Worm (Caenorhabditis elegans) whole organism, L2 larva: ENCODE measurements around the gene F10C1.9.
"Not testable (repeated sequence)": the region's sequence is repeated elsewhere in the genome, so short reads cannot be mapped to it uniquely, and the experiment has no call there.

Source experiments
- C34F6.9 ChIP-seq: fragments of 150-350 bp; optimal IDR thresholded peaks from 2 replicates; lab custom pipeline; 2014; ENCODE audit warnings: missing biosample characterization, missing genetic modification characterization
- F13H6.1 ChIP-seq: sonication (generic microtip); optimal IDR thresholded peaks from 2 replicates; lab custom pipeline; 2016; ENCODE audit warnings: missing genetic modification characterization, missing compliant biosample characterization
- Y55F3AM.14 ChIP-seq: fragments of 200-800 bp; sonication (Bioruptor generic); optimal IDR thresholded peaks from 2 replicates; lab custom pipeline; 2018; ENCODE audit warnings: mild to moderate bottlenecking, missing genetic modification characterization, missing compliant biosample characterization
- ZK546.5 ChIP-seq: sonication (generic microtip); optimal IDR thresholded peaks from 2 replicates; lab custom pipeline; 2017; ENCODE audit warnings: missing biosample characterization, missing genetic modification characterization
- aly-2 ChIP-seq: fragments of 150-350 bp; optimal IDR thresholded peaks from 2 replicates; lab custom pipeline; 2014; ENCODE audit warnings: missing biosample characterization, missing genetic modification characterization
- blmp-1 ChIP-seq: sonication (generic microtip); optimal IDR thresholded peaks from 2 replicates; lab custom pipeline; 2017; ENCODE audit warnings: missing genetic modification characterization, mild to moderate bottlenecking, missing compliant biosample characterization, antibody characterized with exemption, moderate library complexity; ENCODE audit not compliant: insufficient read depth
- ceh-16 ChIP-seq: fragments of 150-350 bp; optimal IDR thresholded peaks from 2 replicates; lab custom pipeline; 2014; ENCODE audit warnings: missing biosample characterization, missing genetic modification characterization
- crh-2 ChIP-seq: sonication (generic microtip); optimal IDR thresholded peaks from 2 replicates; lab custom pipeline; 2017; ENCODE audit warnings: missing biosample characterization, missing genetic modification characterization
- dmd-4 ChIP-seq: sonication (generic microtip); optimal IDR thresholded peaks from 2 replicates; lab custom pipeline; 2017; ENCODE audit warnings: missing biosample characterization, missing genetic modification characterization
- fos-1 ChIP-seq: fragments of 150-350 bp; optimal IDR thresholded peaks from 2 replicates; lab custom pipeline; 2014; ENCODE audit warnings: missing biosample characterization, missing genetic modification characterization
- gmeb-1 ChIP-seq: fragments of 150-350 bp; optimal IDR thresholded peaks from 2 replicates; lab custom pipeline; 2014; ENCODE audit warnings: missing biosample characterization, missing genetic modification characterization
- lin-11 ChIP-seq: fragments of 150-350 bp; sonication (generic microtip); optimal IDR thresholded peaks from 2 replicates; lab custom pipeline; 2014; ENCODE audit warnings: missing biosample characterization, missing genetic modification characterization, inconsistent platforms, mixed read lengths
- lin-39 ChIP-seq: fragments of 150-350 bp; optimal IDR thresholded peaks from 2 replicates; lab custom pipeline; 2014; ENCODE audit warnings: missing biosample characterization, missing genetic modification reagents, missing genetic modification characterization
- lsy-2 ChIP-seq, 2 experiments: fragments of 150-350 bp in 1 of 2; sonication (generic microtip) in 1 of 2; optimal IDR thresholded peaks; 2 replicates each; lab custom pipeline; 2014 to 2017; ENCODE audit warnings: missing biosample characterization in 2 of 2, missing genetic modification characterization in 2 of 2
- mab-5 ChIP-seq: fragments of 150-350 bp; optimal IDR thresholded peaks from 2 replicates; lab custom pipeline; 2014; ENCODE audit warnings: missing biosample characterization, missing genetic modification characterization
- mdl-1 ChIP-seq, 2 experiments: fragments of 150-350 bp in 1 of 2; sonication (generic microtip) in 1 of 2; optimal IDR thresholded peaks; 2 replicates each; lab custom pipeline; 2017; ENCODE audit warnings: missing biosample characterization in 2 of 2, missing genetic modification characterization in 2 of 2
- nhr-11 ChIP-seq: fragments of 150-350 bp; optimal IDR thresholded peaks from 2 replicates; lab custom pipeline; 2014; ENCODE audit warnings: missing biosample characterization, missing genetic modification characterization
- nhr-237 ChIP-seq: fragments of 150-350 bp; optimal IDR thresholded peaks from 2 replicates; lab custom pipeline; 2014; ENCODE audit warnings: missing biosample characterization, missing genetic modification characterization
- nhr-25 ChIP-seq: fragments of 150-350 bp; sonication (generic microtip); optimal IDR thresholded peaks from 3 replicates; lab custom pipeline; 2014; ENCODE audit warnings: missing biosample characterization, missing genetic modification characterization
- nhr-77 ChIP-seq: fragments of 150-350 bp; optimal IDR thresholded peaks from 2 replicates; lab custom pipeline; 2014; ENCODE audit warnings: missing biosample characterization, missing genetic modification characterization
- peb-1 ChIP-seq: fragments of 150-350 bp; optimal IDR thresholded peaks from 2 replicates; lab custom pipeline; 2014; ENCODE audit warnings: missing biosample characterization, missing genetic modification characterization
- sma-9 ChIP-seq, 2 experiments: fragments of 150-350 bp in 1 of 2; sonication (generic microtip) in 1 of 2; optimal IDR thresholded peaks; 2 replicates each; lab custom pipeline; 2014 to 2016; ENCODE audit warnings: missing genetic modification characterization in 2 of 2, mild to moderate bottlenecking in 1 of 2, missing biosample characterization in 1 of 2, missing compliant biosample characterization in 1 of 2, missing genetic modification reagents in 1 of 2, moderate library complexity in 1 of 2
- unc-62 ChIP-seq: fragments of 150-350 bp; optimal IDR thresholded peaks from 2 replicates; lab custom pipeline; 2014; ENCODE audit warnings: missing biosample characterization, missing genetic modification reagents, missing genetic modification characterization

Gene F10C1.9

DNA sequence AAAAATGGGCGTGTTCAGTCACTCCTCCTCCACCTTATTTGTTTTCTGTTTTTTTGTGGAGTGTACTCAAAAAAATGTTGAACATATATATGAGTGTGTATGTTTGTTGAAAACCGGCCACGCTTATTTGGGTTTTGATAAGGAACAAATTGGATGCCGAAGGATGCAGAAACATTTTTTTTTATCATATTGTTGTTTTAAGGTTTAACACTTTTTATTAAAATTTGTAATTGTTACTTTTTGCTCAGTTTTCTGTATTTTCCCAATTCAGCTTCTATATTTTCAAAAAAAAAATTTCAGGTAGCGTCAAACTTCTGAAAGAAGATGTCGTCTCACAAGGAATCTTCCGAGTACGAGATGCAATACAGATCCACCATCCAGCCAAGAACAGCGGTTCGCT is 20.2 kb upstream of the F10C1.9 start, which contains the start of gene ifb-1:
Gene ifb-1, plus strand, starts transcription at position 301 of the 400 bp plus-strand sequence.
- TF ChIP-seq lin-39 (tag; lab: Kevin White, UChicago), result no peak

DNA sequence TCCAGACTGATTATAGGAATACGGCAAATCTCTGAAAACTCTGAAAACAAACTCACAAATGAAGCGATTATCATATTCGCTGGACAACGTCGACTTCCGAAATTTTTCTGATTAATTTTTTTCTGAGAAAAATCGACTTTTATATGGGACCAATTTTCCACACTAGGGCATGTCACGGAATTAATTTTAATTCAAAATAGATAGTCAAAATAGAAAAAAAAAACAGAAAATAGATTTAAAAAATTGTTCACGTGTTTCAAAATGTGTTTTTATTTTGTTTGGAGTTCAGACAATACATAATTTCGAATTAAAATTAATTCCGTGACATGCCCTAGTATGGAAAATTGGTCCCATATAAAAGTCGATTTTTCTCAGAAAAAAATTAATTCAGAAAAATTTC is 12.6 kb upstream of the F10C1.9 start, which contains the start of the genes F10C1.3 and F10C1.23:
Gene F10C1.3, minus strand, starts transcription at position 101 of the 400 bp plus-strand sequence.
Gene F10C1.23, plus strand, starts transcription at position 385 of the 400 bp plus-strand sequence.
- not testable (repeated sequence) for TF ChIP-seq Y55F3AM.14 (GFP tag; lab: Kevin White, UChicago); unc-62 (GFP tag; lab: Kevin White, UChicago); nhr-25
- TF ChIP-seq, all 48 proteins: peak for 0; not testable (repeated sequence) for 48

DNA sequence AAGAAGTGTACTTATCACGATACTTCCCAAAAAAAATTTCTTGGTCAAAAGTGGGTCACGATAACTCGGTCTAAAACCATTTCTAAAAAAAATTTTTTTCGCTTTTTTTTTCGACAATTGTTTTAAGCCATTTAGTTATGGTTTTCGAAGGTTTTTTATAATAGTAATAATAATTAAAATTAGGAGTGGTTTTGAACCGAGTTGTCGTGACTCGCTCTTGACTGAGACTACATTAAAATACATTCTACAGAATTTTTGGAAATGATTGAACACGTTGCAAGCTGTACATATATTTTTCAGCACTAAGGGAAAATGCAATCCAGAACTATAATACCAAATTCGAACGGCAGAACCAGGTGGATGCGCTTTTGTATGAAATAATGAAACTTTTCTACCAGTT is 9.1 kb upstream of the F10C1.9 start, which contains the start of gene F10C1.8:
Gene F10C1.8, plus strand, starts transcription at position 301 of the 400 bp plus-strand sequence.
- TF ChIP-seq mdl-1 (tag; optimal IDR thresholded peaks at IDR 0.05; lab: Kevin White, UChicago) (no peak), nhr-77 (tag; lab: Kevin White, UChicago) (no peak), C34F6.9 (tag; lab: Kevin White, UChicago) (no peak), nhr-237 (no peak), mab-5 (tag; lab: Kevin White, UChicago) (no peak), fos-1 (tag; lab: Kevin White, UChicago) (no peak), lin-11 (no peak)

DNA sequence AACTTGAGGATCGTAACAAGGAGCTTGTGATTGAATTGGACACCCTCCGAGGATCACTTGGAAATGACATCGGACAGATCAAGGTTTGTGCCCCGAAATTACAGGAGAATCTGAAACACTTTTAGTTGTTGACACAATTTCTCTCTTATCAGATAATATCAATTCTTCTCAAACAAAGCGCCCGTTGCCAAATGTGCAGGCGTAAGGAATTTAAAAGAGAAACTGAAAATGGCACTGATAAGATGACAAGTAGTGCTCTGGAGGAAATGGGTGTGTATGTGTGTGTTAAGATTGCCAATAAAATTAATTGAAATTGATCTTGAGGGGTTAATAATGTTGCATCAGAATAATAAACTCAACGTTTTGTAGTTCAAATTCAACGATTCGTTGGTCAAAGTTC is 6.3 kb upstream of the F10C1.9 start:
- TF ChIP-seq lsy-2 (tag; optimal IDR thresholded peaks at IDR 0.05; lab: Kevin White, UChicago) (no peak), Y55F3AM.14 (GFP tag; lab: Kevin White, UChicago) (no peak), mdl-1 (tag; optimal IDR thresholded peaks at IDR 0.05; lab: Kevin White, UChicago) (no peak), crh-2 (tag; lab: Kevin White, UChicago) (peak; percentile 10), fos-1 (tag; lab: Kevin White, UChicago) (peak; percentile 76), ceh-16 (tag; lab: Kevin White, UChicago) (no peak), dmd-4 (tag; lab: Kevin White, UChicago) (no peak), peb-1 (tag; lab: Kevin White, UChicago) (no peak), nhr-77 (tag; lab: Kevin White, UChicago) (no peak), sma-9 (GFP tag; optimal IDR thresholded peaks at IDR 0.05; lab: Kevin White, UChicago) (peak; percentile 16), sma-9 (tag; optimal IDR thresholded peaks at IDR 0.05; lab: Kevin White, UChicago) (no peak)

DNA sequence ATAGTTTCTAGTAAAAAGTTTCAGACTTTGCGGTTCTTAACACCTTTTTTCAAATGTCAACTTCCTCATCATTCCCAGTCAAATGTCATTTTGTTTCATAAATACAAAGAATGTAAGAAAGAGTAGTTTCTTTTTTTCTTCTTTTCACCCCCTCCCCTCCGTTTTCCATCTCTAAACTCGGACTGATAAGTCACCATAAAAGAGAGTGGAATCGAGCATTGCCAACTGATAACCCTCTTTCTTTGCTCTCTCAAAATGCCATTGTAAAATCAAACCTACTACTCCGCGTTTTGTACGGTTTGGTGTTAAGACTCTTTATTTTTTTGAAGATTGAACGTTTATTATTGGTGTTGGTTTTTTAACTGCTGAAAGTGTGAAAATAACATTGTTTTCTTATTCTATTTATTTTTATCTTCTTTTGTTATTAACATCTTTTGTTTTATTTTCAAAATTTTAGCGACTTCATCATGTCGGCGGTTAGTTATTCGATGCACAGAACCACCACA is 4.7 kb upstream of the F10C1.9 start, which contains the start of gene ifb-2:
Gene ifb-2, plus strand, starts transcription at position 456 of the 506 bp plus-strand sequence.
- TF ChIP-seq fos-1 (tag; lab: Kevin White, UChicago) (peak; percentile 81), mab-5 (tag; lab: Kevin White, UChicago) (no peak), crh-2 (tag; lab: Kevin White, UChicago) (peak; percentile 36), ceh-16 (tag; lab: Kevin White, UChicago) (no peak)

DNA sequence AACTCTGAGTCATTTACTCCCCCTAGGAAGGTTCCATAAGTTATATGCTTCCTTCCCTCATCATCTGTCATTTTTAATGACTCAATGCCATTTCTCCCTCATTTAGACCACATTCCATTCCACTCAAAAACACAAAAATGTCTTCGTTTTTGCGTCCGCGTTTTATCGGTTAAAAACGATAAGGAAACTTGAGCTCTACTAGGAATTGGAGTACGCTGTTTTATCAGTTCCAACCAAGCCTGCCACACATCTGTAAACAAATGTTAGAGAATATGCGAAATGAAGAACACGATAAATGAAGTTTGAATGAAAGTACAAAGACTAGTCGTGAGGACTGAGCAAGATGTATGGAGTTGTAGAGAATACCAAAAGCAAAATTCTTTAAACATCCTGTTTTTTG is 3.3 kb upstream of the F10C1.9 start:
- TF ChIP-seq fos-1 (tag; lab: Kevin White, UChicago) (peak; percentile 97), lin-11 (no peak), sma-9 (GFP tag; optimal IDR thresholded peaks at IDR 0.05; lab: Kevin White, UChicago) (peak; percentile 45), sma-9 (tag; optimal IDR thresholded peaks at IDR 0.05; lab: Kevin White, UChicago) (no peak), gmeb-1 (peak; percentile 13), nhr-237 (no peak), F13H6.1 (tag; lab: Kevin White, UChicago) (peak; percentile 28), crh-2 (tag; lab: Kevin White, UChicago) (peak; percentile 67), nhr-11 (tag; lab: Kevin White, UChicago) (no peak), aly-2 (tag; lab: Kevin White, UChicago) (no peak), peb-1 (tag; lab: Kevin White, UChicago) (no peak)

DNA sequence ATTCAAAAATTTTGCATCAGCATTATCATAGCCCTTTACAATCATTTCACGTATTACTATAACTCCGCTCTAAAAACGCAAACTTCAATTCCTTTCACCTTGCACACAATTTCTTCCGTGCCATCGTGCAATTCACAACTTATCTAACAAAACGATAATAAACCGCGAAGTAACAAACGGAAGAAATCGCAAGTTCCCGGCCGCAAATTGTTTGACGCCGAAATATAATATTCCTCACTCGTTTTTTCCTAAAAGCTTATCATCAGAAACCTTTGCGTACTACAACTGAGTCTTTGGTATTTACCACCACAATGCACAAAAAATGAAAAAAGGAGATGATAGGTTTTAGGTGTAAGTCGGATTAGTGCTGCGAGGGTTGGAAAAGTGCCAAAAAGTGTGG is 2.2 kb upstream of the F10C1.9 start:
- TF ChIP-seq fos-1 (tag; lab: Kevin White, UChicago), result peak; percentile 82
- no peak for TF ChIP-seq ZK546.5 (tag; lab: Kevin White, UChicago)

DNA sequence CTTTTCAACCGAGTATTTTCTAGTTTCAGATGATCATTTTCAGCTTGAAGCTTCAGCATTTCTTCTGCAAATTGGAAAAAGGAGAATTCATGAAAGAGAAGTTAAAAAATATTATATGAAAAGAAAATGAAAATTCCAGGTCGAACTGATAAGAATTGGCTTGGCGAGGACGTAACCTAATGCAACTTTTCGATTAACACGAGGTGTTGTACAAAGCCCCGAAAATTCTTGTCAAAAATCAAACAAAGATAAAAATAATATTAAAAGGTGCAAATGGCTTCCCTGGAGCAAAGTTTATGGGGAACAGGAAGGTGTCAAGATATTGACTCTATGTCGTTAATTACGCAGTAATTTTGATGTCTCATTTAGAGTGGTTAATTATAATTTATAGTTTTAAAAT is 742 bp downstream of the F10C1.9 start:
- TF ChIP-seq aly-2 (tag; lab: Kevin White, UChicago) (no peak), ceh-16 (tag; lab: Kevin White, UChicago) (no peak), F13H6.1 (tag; lab: Kevin White, UChicago) (no peak), fos-1 (tag; lab: Kevin White, UChicago) (peak; percentile 48), nhr-25 (no peak), blmp-1 (no peak)
